Fruit fly (Drosophila melanogaster) whole organism, pupa: Measurements from ENCODE around the gene pns.

Experiments used
- CG10348 ChIP-seq: fragments of 200-800 bp; sonication (Bioruptor generic); IDR thresholded peaks from 2 replicates; pipeline ENCODE4 v1.3.6; 2022; ENCODE audit warnings: missing biosample characterization, missing genetic modification characterization
- CG12605 ChIP-seq: fragments of 200-800 bp; sonication (Bioruptor generic); IDR thresholded peaks from 2 replicates; pipeline ENCODE4 v1.3.6; 2022; ENCODE audit warnings: missing biosample characterization, missing genetic modification characterization
- CG13204 ChIP-seq: fragments of 200-800 bp; sonication (Bioruptor generic); optimal IDR thresholded peaks from 2 replicates; lab custom pipeline; 2018; ENCODE audit warnings: missing biosample characterization, mild to moderate bottlenecking, missing genetic modification characterization, moderate library complexity
- CG14655 ChIP-seq: fragments of 200-800 bp; sonication (Bioruptor generic); optimal IDR thresholded peaks from 3 replicates; lab custom pipeline; 2017; ENCODE audit warnings: mild to moderate bottlenecking, missing biosample characterization, missing genetic modification reagents, missing genetic modification characterization
- CG15710 ChIP-seq: fragments of 200-800 bp; sonication (Bioruptor generic); optimal IDR thresholded peaks from 2 replicates; lab custom pipeline; 2018; ENCODE audit warnings: missing biosample characterization, mild to moderate bottlenecking, missing genetic modification characterization, moderate library complexity
- CG17806 ChIP-seq: fragments of 200-800 bp; sonication (Bioruptor generic); optimal IDR thresholded peaks from 2 replicates; lab custom pipeline; 2018; ENCODE audit warnings: missing biosample characterization, mild to moderate bottlenecking, missing genetic modification characterization, moderate library complexity
- CG32121 ChIP-seq: fragments of 200-800 bp; sonication (Bioruptor generic); IDR thresholded peaks from 2 replicates; pipeline ENCODE4 v1.3.6; 2022; ENCODE audit warnings: missing biosample characterization, missing genetic modification characterization
- CG34367 ChIP-seq: fragments of 200-800 bp; sonication (Bioruptor generic); optimal IDR thresholded peaks from 2 replicates; lab custom pipeline; 2018; ENCODE audit warnings: missing biosample characterization, mild to moderate bottlenecking, missing genetic modification characterization
- CG4496 ChIP-seq: fragments of 200-800 bp; sonication (Bioruptor generic); IDR thresholded peaks from 3 replicates; pipeline ENCODE4 v1.3.6; 2022; ENCODE audit warnings: missing biosample characterization, missing genetic modification characterization
- CG8159 ChIP-seq: fragments of 200-800 bp; sonication (Bioruptor generic); optimal IDR thresholded peaks from 3 replicates; lab custom pipeline; 2018; ENCODE audit warnings: missing biosample characterization, mild to moderate bottlenecking, missing genetic modification characterization, moderate library complexity
- CG8301 ChIP-seq: fragments of 200-800 bp; sonication (Bioruptor generic); optimal IDR thresholded peaks from 2 replicates; lab custom pipeline; 2018; ENCODE audit warnings: missing biosample characterization, mild to moderate bottlenecking, missing genetic modification characterization
- CG9948 ChIP-seq: fragments of 200-800 bp; sonication (Bioruptor generic); optimal IDR thresholded peaks from 2 replicates; lab custom pipeline; 2018; ENCODE audit warnings: missing biosample characterization, mild to moderate bottlenecking, missing genetic modification characterization, moderate library complexity
- D1 ChIP-seq: fragments of 200-800 bp; sonication (Bioruptor generic); optimal IDR thresholded peaks from 2 replicates; lab custom pipeline; 2018; ENCODE audit warnings: missing biosample characterization, mild to moderate bottlenecking, missing genetic modification characterization, moderate library complexity
- EcR ChIP-seq: fragments of 200-800 bp; sonication (Bioruptor generic); optimal IDR thresholded peaks from 3 replicates; lab custom pipeline; 2019; ENCODE audit warnings: missing biosample characterization, missing genetic modification characterization, mild to moderate bottlenecking, moderate library complexity, missing genetic modification reagents
- Ets98B ChIP-seq: fragments of 200-800 bp; sonication (Bioruptor generic); IDR thresholded peaks from 2 replicates; pipeline ENCODE4 v1.3.6; 2022; ENCODE audit warnings: missing biosample characterization, missing genetic modification characterization
- Pif1A ChIP-seq: fragments of 200-800 bp; sonication (Bioruptor generic); optimal IDR thresholded peaks from 3 replicates; lab custom pipeline; 2016; ENCODE audit warnings: missing biosample characterization, missing genetic modification characterization
- Pif1B ChIP-seq: fragments of 200-800 bp; sonication (Bioruptor generic); optimal IDR thresholded peaks from 3 replicates; lab custom pipeline; 2016; ENCODE audit warnings: missing biosample characterization, missing genetic modification characterization
- Snoo ChIP-seq: fragments of 200-800 bp; sonication (Bioruptor generic); optimal IDR thresholded peaks from 3 replicates; lab custom pipeline; 2017; ENCODE audit warnings: missing biosample characterization, mild to moderate bottlenecking, missing genetic modification characterization, inconsistent platforms
- fd96Ca ChIP-seq: fragments of 200-800 bp; sonication (Bioruptor generic); IDR thresholded peaks from 3 replicates; pipeline ENCODE4 v1.3.6; 2022; ENCODE audit warnings: missing biosample characterization, missing genetic modification characterization
- gl ChIP-seq: fragments of 200-800 bp; sonication (Bioruptor generic); optimal IDR thresholded peaks from 2 replicates; lab custom pipeline; 2018; ENCODE audit warnings: missing biosample characterization, mild to moderate bottlenecking, missing genetic modification characterization
- rn ChIP-seq: fragments of 200-800 bp; sonication (Bioruptor generic); IDR thresholded peaks from 2 replicates; pipeline ENCODE4 v1.3.6; 2022; ENCODE audit warnings: missing biosample characterization, missing genetic modification characterization

pns gene

dm6 chr3L:1536487-1537337, at the start of gene pns, which contains the start of gene CG12091:
Gene pns, plus strand, starts transcription at chr3L:1537137.
Gene CG12091, minus strand, starts transcription at chr3L:1536835.
- TF ChIP-seq CG32121 (GFP tag; lab: Robert Waterston, UW): peak; percentile 43; the same call in 1 of the 2 replicates
- peak; percentile 24 for TF ChIP-seq CG15710 (tag; lab: Kevin White, UChicago)
- peak; percentile 36 for TF ChIP-seq CG17806 (tag; lab: Kevin White, UChicago)
- peak; percentile 16 for TF ChIP-seq CG9948 (tag; lab: Kevin White, UChicago)
- TF ChIP-seq Snoo (tag; lab: Kevin White, UChicago): peak; percentile 65
- TF ChIP-seq EcR (GFP tag; lab: Kevin White, UChicago): peak; percentile 57
- peak; percentile 53 for TF ChIP-seq CG8159 (tag; lab: Kevin White, UChicago)
- TF ChIP-seq fd96Ca (GFP tag; lab: Robert Waterston, UW): 0 out of 3 replicates have a peak, but pooled peaks have one; percentile 13
- TF ChIP-seq CG14655 (GFP tag; lab: Kevin White, UChicago): no peak
- no peak for TF ChIP-seq gl (tag; lab: Kevin White, UChicago)
- no peak for TF ChIP-seq rn (GFP tag; lab: Robert Waterston, UW)
- no peak for TF ChIP-seq CG13204 (GFP tag; lab: Kevin White, UChicago)
- peak; percentile 26 for TF ChIP-seq CG8301 (tag; lab: Kevin White, UChicago)
- TF ChIP-seq Pif1A (GFP tag; lab: Kevin White, UChicago): no peak
- peak; percentile 25 for TF ChIP-seq CG34367 (tag; lab: Kevin White, UChicago)
- TF ChIP-seq D1 (tag; lab: Kevin White, UChicago): no peak
- 0 out of 2 replicates have a peak, but pooled peaks have one; percentile 18 for TF ChIP-seq CG12605 (GFP tag; lab: Robert Waterston, UW)
- TF ChIP-seq Pif1B: no peak
- peak; percentile 76 for TF ChIP-seq CG4496 (GFP tag; lab: Robert Waterston, UW)
- no peak for TF ChIP-seq CG10348 (GFP tag; lab: Robert Waterston, UW)
- TF ChIP-seq Ets98B: peak; percentile 63
- TF ChIP-seq, all 21 proteins: peak for 13

- TF ChIP-seq gl (tag; lab: Kevin White, UChicago) (no peak), Pif1B (peak; percentile 26), CG12605 (GFP tag; lab: Robert Waterston, UW) (no peak), CG34367 (tag; lab: Kevin White, UChicago) (no peak), CG14655 (GFP tag; lab: Kevin White, UChicago) (no peak), CG15710 (tag; lab: Kevin White, UChicago) (no peak), Snoo (tag; lab: Kevin White, UChicago) (peak; percentile 9), Ets98B (peak; percentile 56; the same call in 1 of the 2 replicates), CG4496 (GFP tag; lab: Robert Waterston, UW) (peak; percentile 14; the same call in 1 of the 3 replicates), EcR (GFP tag; lab: Kevin White, UChicago) (peak; percentile 92)
These were observed 48.2 kb upstream of the pns start for dm6 chr3L:1488592-1489183.

dm6 chr3L:1489523-1489922, 47.4 kb upstream of the pns start, which contains the start of gene stet:
Gene stet, minus strand, starts transcription at chr3L:1489547.
- no peak for TF ChIP-seq CG9948 (tag; lab: Kevin White, UChicago)
- no peak for TF ChIP-seq fd96Ca (GFP tag; lab: Robert Waterston, UW)
- 0 out of 2 replicates have a peak, but pooled peaks have one; percentile 21 for TF ChIP-seq CG32121 (GFP tag; lab: Robert Waterston, UW)
- TF ChIP-seq CG4496 (GFP tag; lab: Robert Waterston, UW): peak; percentile 61; the same call in 1 of the 3 replicates
- TF ChIP-seq Ets98B: no peak; the same call in 1 of the 2 replicates
- peak; percentile 49; the same call in 1 of the 2 replicates for TF ChIP-seq CG12605 (GFP tag; lab: Robert Waterston, UW)
- TF ChIP-seq, all 21 proteins: peak for 3

DNA sequence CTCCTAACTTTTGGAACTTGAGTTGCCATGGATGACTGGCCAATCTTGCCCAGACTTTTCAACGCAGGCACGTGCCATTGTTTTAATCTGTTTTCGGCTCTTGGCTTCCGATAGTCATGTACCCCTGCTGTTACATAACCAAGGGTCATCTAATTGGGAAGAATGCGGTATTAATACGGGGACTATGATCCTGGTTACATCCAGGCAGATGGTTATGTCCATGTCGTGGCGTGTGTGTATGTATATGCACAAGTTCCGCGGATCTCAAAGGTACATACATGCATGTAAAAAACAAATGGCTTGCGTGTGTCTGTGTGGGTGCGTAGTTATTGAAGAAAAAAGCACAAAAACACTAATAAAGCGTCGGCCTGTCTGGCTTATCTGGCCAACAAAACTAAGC, 41.1 kb upstream of the pns start:
- TF ChIP-seq Pif1A (GFP tag; lab: Kevin White, UChicago): no peak
- TF ChIP-seq, all 21 proteins: peak for 0

DNA sequence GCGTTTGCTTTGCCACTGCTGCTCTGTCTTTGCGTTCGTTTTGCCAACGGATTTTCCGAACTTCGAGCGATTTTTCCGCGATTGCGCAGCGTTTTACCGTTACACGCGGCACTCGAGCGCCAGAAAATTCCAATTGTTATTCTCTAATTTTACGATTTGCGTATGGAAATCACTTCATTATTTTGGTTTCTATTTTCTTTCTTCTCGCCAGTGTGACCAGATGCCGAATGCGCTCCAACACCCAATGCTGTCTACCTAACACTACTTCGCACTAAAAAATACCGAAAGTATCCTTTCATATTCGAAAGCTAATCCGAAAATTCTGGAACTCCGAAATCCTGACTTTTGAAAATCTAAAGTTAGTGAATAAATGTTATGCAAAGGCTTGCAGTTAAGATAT, 40.5 kb upstream of the pns start, which contains the start of gene CG12084:
Gene CG12084, minus strand, starts transcription at position 236 of the 400 bp plus-strand sequence.
- TF ChIP-seq CG12605 (GFP tag; lab: Robert Waterston, UW): peak; percentile 9; the same call in 1 of the 2 replicates
- TF ChIP-seq rn (GFP tag; lab: Robert Waterston, UW): no peak
